Worm (Caenorhabditis elegans) whole organism, early embryonic: ENCODE results near the gene idpc-3.

Experiments
- ama-1 ChIP-seq: fragments of 150-350 bp; optimal IDR thresholded peaks from 2 replicates; lab custom pipeline; 2014
- flt-1 ChIP-seq: fragments of 200-800 bp; sonication (Bioruptor generic); IDR thresholded peaks from 2 replicates; pipeline ENCODE4 v1.3.6; 2022; ENCODE audit warnings: missing genetic modification characterization, missing compliant biosample characterization

ce11 chrV:9584263-9584662 lies 44.8 kb downstream of the idpc-3 start:
- no peak for TF ChIP-seq ama-1
- TF ChIP-seq flt-1 (GFP tag; lab: Robert Waterston, UW) = no peak
